Comparison of ENCODE assay signal across 4 fruit fly cellular contexts in genomic region chrX:6353613-6353986, dm6.
TF ChIP-seq lines count a peak whose summit lies in the region.

No protein-coding gene starts in this region.

TF ChIP-seq in whole organism, adult, 20 proteins besides CTCF, POLR2A, EP300 and RAD21 (continued from another document):
- TF ChIP-seq CG1620 (GFP tag; optimal IDR thresholded peaks at IDR 0.05; lab: Kevin White, UChicago), result peak; percentile 31
- TF ChIP-seq pad (GFP tag; optimal IDR thresholded peaks at IDR 0.05; lab: Kevin White, UChicago), result no peak

TF ChIP-seq in whole organism, embryonic, 481 proteins besides CTCF, POLR2A, EP300 and RAD21 (continued from another document and continues in another):
- TF ChIP-seq Med (GFP tag; lab: Kevin White, UChicago), result peak; percentile 73
- TF ChIP-seq corto (GFP tag; optimal IDR thresholded peaks at IDR 0.05; lab: Kevin White, UChicago), result no peak
- TF ChIP-seq ro (GFP tag; IDR thresholded peaks at IDR 0.05; lab: Robert Waterston, UW), result no peak
- TF ChIP-seq CG31441 (GFP tag; IDR thresholded peaks at IDR 0.05; lab: Robert Waterston, UW), result peak; percentile 97
- TF ChIP-seq sens-2 (GFP tag; IDR thresholded peaks at IDR 0.05; lab: Robert Waterston, UW), result peak; percentile 58; the same call in 1 of the 2 replicates
- no peak for TF ChIP-seq shn (GFP tag; optimal IDR thresholded peaks at IDR 0.05; lab: Kevin White, UChicago)
- peak; percentile 87 for TF ChIP-seq sens (GFP tag; lab: Kevin White, UChicago)
- TF ChIP-seq CG12659 (GFP tag; optimal IDR thresholded peaks at IDR 0.05; lab: Kevin White, UChicago), result peak; percentile 92
- TF ChIP-seq Gsc (GFP tag; IDR thresholded peaks at IDR 0.05; lab: Robert Waterston, UW), result no peak; the same call in 1 of the 2 replicates
- TF ChIP-seq amos (GFP tag; IDR thresholded peaks at IDR 0.05; lab: Robert Waterston, UW; ENCODE audit: partially characterized antibody), result no peak
- TF ChIP-seq NC2β (GFP tag; optimal IDR thresholded peaks at IDR 0.05; lab: Kevin White, UChicago), result no peak
- TF ChIP-seq vvl (GFP tag; IDR thresholded peaks at IDR 0.05; lab: Robert Waterston, UW), result peak; percentile 92
- TF ChIP-seq CG11560 (tag; IDR thresholded peaks at IDR 0.05; lab: Robert Waterston, UW), result 0 out of 3 replicates have a peak, but pooled peaks have one; percentile 64
- TF ChIP-seq CG10267 (tag; optimal IDR thresholded peaks at IDR 0.05; lab: Kevin White, UChicago), result peak; percentile 83
- peak; percentile 64; the same call in 1 of the 3 replicates for TF ChIP-seq ken (GFP tag; IDR thresholded peaks at IDR 0.05; lab: Robert Waterston, UW)
- peak; percentile 95 for TF ChIP-seq gem (tag; optimal IDR thresholded peaks at IDR 0.05; lab: Kevin White, UChicago)
- no peak; the same call in 1 of the 2 replicates for TF ChIP-seq CG11085 (GFP tag; IDR thresholded peaks at IDR 0.05; lab: Robert Waterston, UW)
- TF ChIP-seq NFAT (GFP tag; IDR thresholded peaks at IDR 0.05; lab: Robert Waterston, UW), result peak; percentile 67
- TF ChIP-seq CG13287 (GFP tag; IDR thresholded peaks at IDR 0.05; lab: Robert Waterston, UW; ENCODE audit: partially characterized antibody), result no peak
- peak; percentile 29 for TF ChIP-seq CG17912 (GFP tag; optimal IDR thresholded peaks at IDR 0.05; lab: Kevin White, UChicago)
- peak; percentile 83 for TF ChIP-seq lmd (GFP tag; IDR thresholded peaks at IDR 0.05; lab: Robert Waterston, UW)
- peak; percentile 89 for TF ChIP-seq unpg (GFP tag; optimal IDR thresholded peaks at IDR 0.05; lab: Kevin White, UChicago)
- peak; percentile 77 for TF ChIP-seq Chrac-16 (GFP tag; optimal IDR thresholded peaks at IDR 0.05; lab: Kevin White, UChicago)
- TF ChIP-seq nau (GFP tag; optimal IDR thresholded peaks at IDR 0.05; lab: Kevin White, UChicago), result peak; percentile 79
- TF ChIP-seq CG17829 (tag; optimal IDR thresholded peaks at IDR 0.05; lab: Kevin White, UChicago), result peak; percentile 92
- TF ChIP-seq Lim3 (GFP tag; IDR thresholded peaks at IDR 0.05; lab: Robert Waterston, UW), result peak; percentile 34; the same call in 1 of the 2 replicates
- no peak for TF ChIP-seq pnt (GFP tag; optimal IDR thresholded peaks at IDR 0.05; lab: Kevin White, UChicago)
- TF ChIP-seq CG1233 (GFP tag; optimal IDR thresholded peaks at IDR 0.05; lab: Kevin White, UChicago), result peak; percentile 75
- TF ChIP-seq da (GFP tag; optimal IDR thresholded peaks at IDR 0.05; lab: Kevin White, UChicago), result no peak
- peak; percentile 28 for TF ChIP-seq Ravus (GFP tag; IDR thresholded peaks at IDR 0.05; lab: Robert Waterston, UW)
- TF ChIP-seq Rx (GFP tag; IDR thresholded peaks at IDR 0.05; lab: Robert Waterston, UW), result peak; percentile 79
- TF ChIP-seq ato (GFP tag; IDR thresholded peaks at IDR 0.05; lab: Robert Waterston, UW; ENCODE audit: partially characterized antibody), result no peak
- TF ChIP-seq CG6791 (GFP tag; IDR thresholded peaks at IDR 0.05; lab: Robert Waterston, UW; ENCODE audit: partially characterized antibody), result no peak
- TF ChIP-seq Hmr (GFP tag; optimal IDR thresholded peaks at IDR 0.05; lab: Kevin White, UChicago), result peak; percentile 91
- no peak for TF ChIP-seq hb (GFP tag; IDR thresholded peaks at IDR 0.05; lab: Robert Waterston, UW; ENCODE audit: partially characterized antibody)
- TF ChIP-seq ap (GFP tag; IDR thresholded peaks at IDR 0.05; lab: Robert Waterston, UW), result peak; percentile 69
- TF ChIP-seq peb (GFP tag; IDR thresholded peaks at IDR 0.05; lab: Robert Waterston, UW), result peak; percentile 57; the same call in 1 of the 2 replicates
- TF ChIP-seq CG4854 (GFP tag; optimal IDR thresholded peaks at IDR 0.05; lab: Kevin White, UChicago), result peak; percentile 40
- peak; percentile 76 for TF ChIP-seq CG6683 (GFP tag; optimal IDR thresholded peaks at IDR 0.05; lab: Kevin White, UChicago)
- peak; percentile 45 for TF ChIP-seq CG14050 (GFP tag; IDR thresholded peaks at IDR 0.05; lab: Robert Waterston, UW)
- TF ChIP-seq emc (GFP tag; optimal IDR thresholded peaks at IDR 0.05; lab: Kevin White, UChicago), result no peak
- TF ChIP-seq CG10321 (GFP tag; IDR thresholded peaks at IDR 0.05; lab: Robert Waterston, UW), result peak; percentile 47; the same call in 1 of the 2 replicates

TF ChIP-seq in whole organism, prepupa, 60 proteins besides CTCF, POLR2A, EP300 and RAD21 (continued from another document):
- TF ChIP-seq salr (GFP tag; optimal IDR thresholded peaks at IDR 0.05; lab: Kevin White, UChicago) (peak in 1 of 2 experiments; percentile 61), CG6854 (GFP tag; optimal IDR thresholded peaks at IDR 0.05; lab: Kevin White, UChicago) (no peak), CG3032 (tag; optimal IDR thresholded peaks at IDR 0.05; lab: Kevin White, UChicago) (peak; percentile 64), CG1621 (tag; optimal IDR thresholded peaks at IDR 0.05; lab: Kevin White, UChicago) (no peak), CG34406 (GFP tag; optimal IDR thresholded peaks at IDR 0.05; lab: Kevin White, UChicago) (peak; percentile 66), Eip78C (GFP tag; lab: Kevin White, UChicago) (peak; percentile 86), CG6792 (GFP tag; optimal IDR thresholded peaks at IDR 0.05; lab: Kevin White, UChicago) (peak; percentile 53), CG4318 (GFP tag; optimal IDR thresholded peaks at IDR 0.05; lab: Kevin White, UChicago) (peak; percentile 53), acj6 (GFP tag; optimal IDR thresholded peaks at IDR 0.05; lab: Kevin White, UChicago) (peak; percentile 63), CG3919 (GFP tag; optimal IDR thresholded peaks at IDR 0.05; lab: Kevin White, UChicago) (peak; percentile 71), CG11762 (GFP tag; optimal IDR thresholded peaks at IDR 0.05; lab: Kevin White, UChicago; ENCODE audit: insufficient read depth) (peak; percentile 66), eg (GFP tag; IDR thresholded peaks at IDR 0.05; lab: Robert Waterston, UW) (peak; percentile 53; the same call in 2 of the 3 replicates), fkh (GFP tag; optimal IDR thresholded peaks at IDR 0.05; lab: Kevin White, UChicago) (peak; percentile 36), Blimp-1 (GFP tag; optimal IDR thresholded peaks at IDR 0.05; lab: Kevin White, UChicago) (peak; percentile 65), Sox14 (GFP tag; optimal IDR thresholded peaks at IDR 0.05; lab: Kevin White, UChicago) (peak; percentile 26), CG8632 (GFP tag; optimal IDR thresholded peaks at IDR 0.05; lab: Kevin White, UChicago) (peak; percentile 72), spab (GFP tag; optimal IDR thresholded peaks at IDR 0.05; lab: Kevin White, UChicago) (peak; percentile 14), OdsH (GFP tag; optimal IDR thresholded peaks at IDR 0.05; lab: Kevin White, UChicago) (peak; percentile 73), topi (GFP tag; optimal IDR thresholded peaks at IDR 0.05; lab: Kevin White, UChicago) (peak; percentile 70), lz (GFP tag; optimal IDR thresholded peaks at IDR 0.05; lab: Kevin White, UChicago) (peak; percentile 64), pdm3 (GFP tag; optimal IDR thresholded peaks at IDR 0.05; lab: Kevin White, UChicago) (peak; percentile 53), CG10631 (GFP tag; optimal IDR thresholded peaks at IDR 0.05; lab: Kevin White, UChicago) (peak; percentile 66), Ets96B (tag; optimal IDR thresholded peaks at IDR 0.05; lab: Kevin White, UChicago) (peak; percentile 54), CG10669 (GFP tag; optimal IDR thresholded peaks at IDR 0.05; lab: Kevin White, UChicago) (peak; percentile 52), CG11294 (GFP tag; IDR thresholded peaks at IDR 0.05; lab: Robert Waterston, UW) (peak; percentile 52; the same call in 1 of the 2 replicates), CG6276 (GFP tag; optimal IDR thresholded peaks at IDR 0.05; lab: Kevin White, UChicago) (no peak), esn (GFP tag; optimal IDR thresholded peaks at IDR 0.05; lab: Kevin White, UChicago) (peak; percentile 83), svp (GFP tag; lab: Kevin White, UChicago) (peak; percentile 86), CG9139 (GFP tag; optimal IDR thresholded peaks at IDR 0.05; lab: Kevin White, UChicago) (peak; percentile 4), fd85E (GFP tag; optimal IDR thresholded peaks at IDR 0.05; lab: Kevin White, UChicago) (no peak), CG31627 (GFP tag; optimal IDR thresholded peaks at IDR 0.05; lab: Kevin White, UChicago) (peak; percentile 57), Sox102F (GFP tag; optimal IDR thresholded peaks at IDR 0.05; lab: Kevin White, UChicago) (peak; percentile 69), Sox15 (GFP tag; optimal IDR thresholded peaks at IDR 0.05; lab: Kevin White, UChicago) (peak; percentile 44), cyc (GFP tag; optimal IDR thresholded peaks at IDR 0.05; lab: Kevin White, UChicago) (peak; percentile 63), achi (GFP tag; optimal IDR thresholded peaks at IDR 0.05; lab: Kevin White, UChicago) (peak; percentile 71), Hr39 (GFP tag; optimal IDR thresholded peaks at IDR 0.05; lab: Kevin White, UChicago) (peak; percentile 24), net (GFP tag; optimal IDR thresholded peaks at IDR 0.05; lab: Kevin White, UChicago) (peak; percentile 74), CG6808 (GFP tag; optimal IDR thresholded peaks at IDR 0.05; lab: Kevin White, UChicago) (peak; percentile 44), CG32006 (GFP tag; optimal IDR thresholded peaks at IDR 0.05; lab: Kevin White, UChicago) (peak; percentile 72), dsx (GFP tag; optimal IDR thresholded peaks at IDR 0.05; lab: Kevin White, UChicago; ENCODE audit: poor library complexity, severe bottlenecking) (peak; percentile 40), CG15336 (GFP tag; IDR thresholded peaks at IDR 0.05; lab: Robert Waterston, UW) (peak; percentile 68)

TF ChIP-seq in whole organism, wandering third instar larva, 38 proteins besides CTCF, POLR2A, EP300 and RAD21 (continued from another document):
- peak; percentile 75 for TF ChIP-seq OdsH (GFP tag; optimal IDR thresholded peaks at IDR 0.05; lab: Kevin White, UChicago)
- peak; percentile 30 for TF ChIP-seq sage (GFP tag; optimal IDR thresholded peaks at IDR 0.05; lab: Kevin White, UChicago)
- TF ChIP-seq ey (GFP tag; optimal IDR thresholded peaks at IDR 0.05; lab: Kevin White, UChicago), result peak; percentile 36
- peak; percentile 62 for TF ChIP-seq brk (GFP tag; optimal IDR thresholded peaks at IDR 0.05; lab: Kevin White, UChicago)
